Worm (Caenorhabditis elegans) whole organism, L1 larva: ENCODE data around the gene alg-4.
A peak's percentile ranks its signal among the peaks of the same experiment; 100 is the strongest.

Experiments
- C04F5.9 ChIP-seq: sonication (generic microtip); optimal IDR thresholded peaks from 2 replicates; lab custom pipeline; 2016; ENCODE audit warnings: missing genetic modification characterization, missing compliant biosample characterization
- C34B4.2 ChIP-seq: sonication (generic microtip); optimal IDR thresholded peaks from 2 replicates; lab custom pipeline; 2017; ENCODE audit warnings: mild to moderate bottlenecking, missing genetic modification characterization, missing compliant biosample characterization
- aha-1 ChIP-seq: fragments of 150-350 bp; optimal IDR thresholded peaks from 2 replicates; lab custom pipeline; 2014; ENCODE audit warnings: missing biosample characterization, missing genetic modification characterization
- aly-2 ChIP-seq: fragments of 150-350 bp; optimal IDR thresholded peaks from 2 replicates; lab custom pipeline; 2014; ENCODE audit warnings: missing biosample characterization, missing genetic modification characterization
- ama-1 ChIP-seq: fragments of 150-350 bp; optimal IDR thresholded peaks from 2 replicates; lab custom pipeline; 2014
- blmp-1 ChIP-seq: fragments of 150-350 bp; optimal IDR thresholded peaks from 2 replicates; lab custom pipeline; 2014; ENCODE audit warnings: missing biosample characterization, missing genetic modification characterization
- ceh-8 ChIP-seq: fragments of 200-800 bp; sonication (Bioruptor generic); optimal IDR thresholded peaks from 2 replicates; lab custom pipeline; 2018; ENCODE audit warnings: mild to moderate bottlenecking, missing genetic modification characterization, moderate library complexity, missing compliant biosample characterization
- ceh-82 ChIP-seq, 3 experiments: fragments of 150-350 bp in 1 of 3; sonication (generic microtip) in 2 of 3; optimal IDR thresholded peaks; 2 replicates each; lab custom pipeline; 2014 to 2017; ENCODE audit warnings: missing biosample characterization in 3 of 3, missing genetic modification characterization in 3 of 3
- ceh-88 ChIP-seq: fragments of 200-800 bp; sonication (Bioruptor generic); IDR thresholded peaks from 2 replicates; pipeline ENCODE4 v1.3.6; 2022; ENCODE audit warnings: missing genetic modification characterization, missing compliant biosample characterization
- dpl-1 ChIP-seq, 3 experiments: fragments of 150-350 bp in 2 of 3; sonication (generic microtip) in 1 of 3; optimal IDR thresholded peaks; 2 replicates each; lab custom pipeline; 2014 to 2017; ENCODE audit warnings: missing biosample characterization in 3 of 3, missing genetic modification characterization in 3 of 3, missing genetic modification reagents in 3 of 3
- dsc-1 ChIP-seq: sonication (generic microtip); optimal IDR thresholded peaks from 2 replicates; lab custom pipeline; 2016; ENCODE audit warnings: mild to moderate bottlenecking, missing genetic modification characterization, missing compliant biosample characterization
- efl-1 ChIP-seq, 4 experiments: fragments of 150-350 bp; optimal IDR thresholded peaks in 3 of 4; peaks in 1 of 4; 1 replicate in 1 of 4; 2 replicates in 3 of 4; lab custom pipeline; 2014; ENCODE audit warnings: missing biosample characterization in 2 of 4, missing genetic modification characterization in 2 of 4, missing genetic modification reagents in 2 of 4
- efl-3 ChIP-seq: fragments of 200-800 bp; sonication (Bioruptor generic); optimal IDR thresholded peaks from 2 replicates; lab custom pipeline; 2018; ENCODE audit warnings: mild to moderate bottlenecking, missing genetic modification characterization, missing compliant biosample characterization
- egl-13 ChIP-seq: sonication (generic microtip); optimal IDR thresholded peaks from 2 replicates; lab custom pipeline; 2016; ENCODE audit warnings: missing genotype, missing genetic modification reagents, missing genetic modification characterization, missing compliant biosample characterization
- elt-2 ChIP-seq: sonication (generic microtip); optimal IDR thresholded peaks from 2 replicates; lab custom pipeline; 2016; ENCODE audit warnings: missing genetic modification characterization, mild to moderate bottlenecking, inconsistent platforms, missing compliant biosample characterization, missing genetic modification reagents
- elt-3 ChIP-seq, 6 experiments: fragments of 150-350 bp in 1 of 6; sonication (generic microtip); optimal IDR thresholded peaks; 2 replicates each; lab custom pipeline; 2017 to 2018; ENCODE audit warnings: missing biosample characterization in 6 of 6, missing genetic modification characterization in 6 of 6, inconsistent platforms in 1 of 6
- fkh-10 ChIP-seq: sonication (generic microtip); optimal IDR thresholded peaks from 2 replicates; lab custom pipeline; 2017; ENCODE audit warnings: missing biosample characterization, missing genetic modification reagents, missing genetic modification characterization
- fkh-4 ChIP-seq: sonication (generic microtip); optimal IDR thresholded peaks from 2 replicates; lab custom pipeline; 2016; ENCODE audit warnings: missing compliant biosample characterization, missing genetic modification characterization, borderline replicate concordance
- hlh-4 ChIP-seq: sonication (generic microtip); optimal IDR thresholded peaks from 2 replicates; lab custom pipeline; 2016; ENCODE audit warnings: mild to moderate bottlenecking, missing genetic modification characterization, missing compliant biosample characterization
- hpl-2 ChIP-seq: fragments of 150-350 bp; optimal IDR thresholded peaks from 2 replicates; lab custom pipeline; 2014; ENCODE audit warnings: missing biosample characterization, missing genetic modification reagents, missing genetic modification characterization
- irx-1 ChIP-seq: sonication (generic microtip); optimal IDR thresholded peaks from 2 replicates; lab custom pipeline; 2016; ENCODE audit warnings: missing genetic modification characterization, missing compliant biosample characterization
- jun-1 ChIP-seq: fragments of 150-350 bp; optimal IDR thresholded peaks from 2 replicates; lab custom pipeline; 2014; ENCODE audit warnings: missing biosample characterization, missing genetic modification reagents, missing genetic modification characterization
- lin-14 ChIP-seq: fragments of 200-800 bp; sonication (Bioruptor generic); optimal IDR thresholded peaks from 2 replicates; lab custom pipeline; 2018; ENCODE audit warnings: mild to moderate bottlenecking, missing genetic modification characterization, moderate library complexity, missing compliant biosample characterization
- lin-35 ChIP-seq, 2 experiments: fragments of 150-350 bp; optimal IDR thresholded peaks; 2 replicates each; lab custom pipeline; 2014; ENCODE audit warnings: missing biosample characterization in 2 of 2, missing genetic modification characterization in 2 of 2, missing genetic modification reagents in 2 of 2
- lin-39 ChIP-seq: fragments of 150-350 bp; optimal IDR thresholded peaks from 2 replicates; lab custom pipeline; 2014; ENCODE audit warnings: missing biosample characterization, missing genetic modification reagents, missing genetic modification characterization
- lsy-2 ChIP-seq, 2 experiments: fragments of 150-350 bp; optimal IDR thresholded peaks; 2 replicates each; lab custom pipeline; 2014; ENCODE audit warnings: missing biosample characterization in 2 of 2, missing genetic modification characterization in 2 of 2
- mdl-1 ChIP-seq, 2 experiments: fragments of 150-350 bp; optimal IDR thresholded peaks; 2 replicates each; lab custom pipeline; 2014 to 2017; ENCODE audit warnings: missing biosample characterization in 2 of 2, missing genetic modification characterization in 2 of 2, inconsistent platforms in 1 of 2
- nhr-11 ChIP-seq: fragments of 150-350 bp; optimal IDR thresholded peaks from 2 replicates; lab custom pipeline; 2014; ENCODE audit warnings: missing biosample characterization, missing genetic modification characterization
- nhr-20 ChIP-seq: sonication (generic microtip); optimal IDR thresholded peaks from 2 replicates; lab custom pipeline; 2016; ENCODE audit warnings: mild to moderate bottlenecking, missing genetic modification characterization, missing compliant biosample characterization
- nhr-237 ChIP-seq: fragments of 150-350 bp; optimal IDR thresholded peaks from 2 replicates; lab custom pipeline; 2014; ENCODE audit warnings: missing biosample characterization, missing genetic modification characterization
- nhr-71 ChIP-seq: sonication (generic microtip); optimal IDR thresholded peaks from 2 replicates; lab custom pipeline; 2016; ENCODE audit warnings: mild to moderate bottlenecking, missing genetic modification characterization, moderate library complexity, missing compliant biosample characterization
- nhr-77 ChIP-seq: fragments of 150-350 bp; optimal IDR thresholded peaks from 2 replicates; lab custom pipeline; 2014; ENCODE audit warnings: missing biosample characterization, missing genetic modification characterization
- nhr-84 ChIP-seq: sonication (generic microtip); optimal IDR thresholded peaks from 2 replicates; lab custom pipeline; 2017; ENCODE audit warnings: missing biosample characterization, missing genetic modification characterization
- nhr-85 ChIP-seq: sonication (generic microtip); peaks from one replicate; lab custom pipeline; 2016; ENCODE audit warnings: missing genetic modification characterization, inconsistent platforms, missing compliant biosample characterization
- nhr-90 ChIP-seq: sonication (generic microtip); optimal IDR thresholded peaks from 2 replicates; lab custom pipeline; 2016; ENCODE audit warnings: mild to moderate bottlenecking, missing genetic modification characterization, missing compliant biosample characterization; ENCODE audit not compliant: poor library complexity
- pag-3 ChIP-seq: sonication (generic microtip); optimal IDR thresholded peaks from 2 replicates; lab custom pipeline; 2017; ENCODE audit warnings: missing genetic modification characterization, mild to moderate bottlenecking, missing compliant biosample characterization, antibody characterized with exemption, borderline replicate concordance; ENCODE audit not compliant: insufficient read depth
- skn-1 ChIP-seq: fragments of 150-350 bp; optimal IDR thresholded peaks from 2 replicates; lab custom pipeline; 2014; ENCODE audit warnings: missing biosample characterization, missing genetic modification characterization
- snpc-4 ChIP-seq: fragments of 150-350 bp; optimal IDR thresholded peaks from 2 replicates; lab custom pipeline; 2014; ENCODE audit warnings: missing biosample characterization, missing genetic modification characterization
- sptf-1 ChIP-seq: fragments of 150-350 bp; optimal IDR thresholded peaks from 2 replicates; lab custom pipeline; 2014; ENCODE audit warnings: missing biosample characterization, missing genetic modification characterization
- tlp-1 ChIP-seq: fragments of 150-350 bp; optimal IDR thresholded peaks from 2 replicates; lab custom pipeline; 2014; ENCODE audit warnings: missing biosample characterization, missing genetic modification characterization
- unc-130 ChIP-seq: fragments of 150-350 bp; optimal IDR thresholded peaks from 2 replicates; lab custom pipeline; 2017; ENCODE audit warnings: missing biosample characterization, missing genetic modification characterization, inconsistent platforms
- unc-30 ChIP-seq: sonication (generic microtip); optimal IDR thresholded peaks from 2 replicates; lab custom pipeline; 2017; ENCODE audit warnings: missing biosample characterization, missing genetic modification characterization
- unc-62 ChIP-seq: fragments of 150-350 bp; optimal IDR thresholded peaks from 2 replicates; lab custom pipeline; 2014; ENCODE audit warnings: missing biosample characterization, missing genetic modification reagents, missing genetic modification characterization
- unc-86 ChIP-seq: sonication (generic microtip); optimal IDR thresholded peaks from 2 replicates; lab custom pipeline; 2016; ENCODE audit warnings: missing genetic modification characterization, missing compliant biosample characterization
- zag-1 ChIP-seq: fragments of 150-350 bp; optimal IDR thresholded peaks from 2 replicates; lab custom pipeline; 2014; ENCODE audit warnings: missing biosample characterization, missing genetic modification characterization
- ztf-11 ChIP-seq, 2 experiments: sonication (generic microtip); optimal IDR thresholded peaks; 2 replicates each; lab custom pipeline; 2016 to 2017; ENCODE audit warnings: missing genetic modification characterization in 2 of 2, missing biosample characterization in 1 of 2, missing compliant biosample characterization in 1 of 2
- ztf-4 ChIP-seq: fragments of 150-350 bp; optimal IDR thresholded peaks from 2 replicates; lab custom pipeline; 2014; ENCODE audit warnings: missing biosample characterization, missing genetic modification characterization

alg-4 gene

DNA sequence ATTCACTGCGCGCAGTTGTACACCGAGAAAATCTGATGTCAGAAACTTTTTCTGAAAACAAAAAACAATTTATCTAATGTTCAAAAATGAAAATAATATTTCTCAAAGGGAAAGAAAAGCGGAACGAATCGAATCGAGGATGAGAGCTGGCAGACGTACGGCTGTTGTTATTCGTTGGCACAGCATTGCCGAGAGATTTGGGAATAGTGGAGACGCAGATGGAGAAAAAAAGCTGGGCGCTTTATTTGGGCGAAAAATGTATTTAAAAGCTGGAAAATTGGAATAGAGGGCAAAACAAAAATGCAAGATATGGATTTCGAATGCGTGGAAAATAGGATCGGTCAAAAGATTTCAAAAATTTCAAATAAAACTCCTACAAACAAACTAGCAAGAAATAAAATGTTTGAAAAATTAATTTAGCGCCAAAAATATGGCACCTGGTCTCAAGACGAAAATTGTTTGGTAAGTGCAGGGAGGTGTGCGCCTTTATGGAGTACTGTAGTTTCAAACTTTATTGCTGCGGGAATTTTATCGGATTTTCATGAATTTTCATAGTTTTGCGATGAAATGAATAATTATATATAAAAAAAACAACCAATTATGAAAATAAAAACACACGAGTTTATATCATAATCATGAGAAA, 32.0 kb downstream of the alg-4 start, which contains the start of gene gpdh-2:
TSS of gene gpdh-2 (minus strand) at position 51 of the 643 bp plus-strand sequence.
- TF ChIP-seq zag-1 (tag; lab: Kevin White, UChicago) (no peak), unc-130 (tag; lab: Kevin White, UChicago) (no peak), skn-1 (no peak), tlp-1 (tag; lab: Kevin White, UChicago) (no peak), sptf-1 (tag; lab: Kevin White, UChicago) (no peak), ztf-11 (tag; optimal IDR thresholded peaks at IDR 0.05; lab: Kevin White, UChicago) (no peak)

DNA sequence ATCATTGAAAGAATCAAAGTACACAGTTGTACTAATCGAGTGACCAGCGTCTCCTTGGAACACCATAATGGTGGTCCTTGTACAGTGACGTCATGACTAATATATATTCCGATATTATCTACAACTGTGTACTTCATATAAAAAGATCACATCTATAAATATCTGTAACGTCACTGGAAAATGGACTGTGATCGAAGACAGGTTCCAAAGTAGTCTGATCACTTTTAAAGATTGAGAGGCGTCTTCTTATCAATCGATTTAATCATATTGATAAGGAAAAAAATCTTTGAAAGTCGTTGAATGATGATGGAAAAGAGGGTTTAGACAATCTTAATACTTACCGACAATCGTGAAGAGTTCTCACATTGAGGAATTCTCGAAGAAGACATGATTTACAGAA, 33.2 kb downstream of the alg-4 start:
- TF ChIP-seq efl-1 (optimal IDR thresholded peaks at IDR 0.05; lab: Kevin White, UChicago) (no peak), efl-1 (GFP tag; optimal IDR thresholded peaks at IDR 0.05 in 1 of 2; lab: Kevin White, UChicago) (peak in 1 of 2 experiments; percentile 92), unc-62 (no peak), elt-3 (tag; optimal IDR thresholded peaks at IDR 0.05; lab: Kevin White, UChicago) (peak in 1 of 6 experiments; percentile 0), egl-13 (tag; lab: Kevin White, UChicago) (no peak), elt-2 (tag; lab: Kevin White, UChicago) (peak; percentile 46), nhr-71 (tag; lab: Kevin White, UChicago) (peak; percentile 14)

DNA sequence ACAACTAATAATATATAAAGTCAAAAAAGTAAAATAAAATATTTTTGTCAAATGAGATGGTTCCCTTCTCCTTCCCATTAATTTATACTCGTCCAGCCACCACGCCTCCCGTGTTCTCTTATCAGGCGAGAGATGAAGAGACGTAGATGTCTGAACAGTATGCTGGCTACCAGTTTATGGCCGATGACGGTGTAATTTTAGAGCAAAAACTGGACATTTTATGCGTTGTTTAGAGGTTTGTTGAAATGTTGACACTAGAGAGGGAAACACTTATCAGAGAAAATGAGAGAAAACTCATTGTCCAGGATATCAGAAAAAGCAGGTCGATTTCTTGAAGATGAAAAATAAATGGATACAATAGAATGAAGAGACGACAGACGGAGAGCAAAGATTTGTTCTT, 34.1 kb downstream of the alg-4 start:
- TF ChIP-seq pag-3 (no peak), nhr-77 (no peak), efl-3 (GFP tag; lab: Kevin White, UChicago) (no peak), fkh-4 (tag; lab: Kevin White, UChicago) (no peak), unc-30 (tag; lab: Kevin White, UChicago) (no peak), fkh-10 (GFP tag; lab: Kevin White, UChicago) (no peak), efl-1 (optimal IDR thresholded peaks at IDR 0.05; lab: Kevin White, UChicago) (no peak), efl-1 (GFP tag; optimal IDR thresholded peaks at IDR 0.05 in 1 of 2; lab: Kevin White, UChicago) (peak in 1 of 2 experiments; percentile 15), lin-14 (GFP tag; lab: Kevin White, UChicago) (peak; percentile 19), ceh-82 (tag; optimal IDR thresholded peaks at IDR 0.05; lab: Kevin White, UChicago) (no peak), blmp-1 (tag; lab: Kevin White, UChicago) (peak; percentile 3), C04F5.9 (tag; lab: Kevin White, UChicago) (no peak), zag-1 (tag; lab: Kevin White, UChicago) (no peak), nhr-90 (tag; lab: Kevin White, UChicago) (peak; percentile 36), dpl-1 (GFP tag; optimal IDR thresholded peaks at IDR 0.05; lab: Kevin White, UChicago) (no peak), snpc-4 (tag; lab: Kevin White, UChicago) (no peak), jun-1 (no peak), hpl-2 (GFP tag; lab: Kevin White, UChicago) (no peak), nhr-11 (tag; lab: Kevin White, UChicago) (no peak), aly-2 (tag; lab: Kevin White, UChicago) (no peak), mdl-1 (tag; optimal IDR thresholded peaks at IDR 0.05; lab: Kevin White, UChicago) (no peak), ceh-88 (no peak), nhr-84 (tag; lab: Kevin White, UChicago) (no peak), C34B4.2 (tag; lab: Kevin White, UChicago) (no peak), elt-3 (tag; optimal IDR thresholded peaks at IDR 0.05; lab: Kevin White, UChicago) (no peak), unc-86 (no peak), lin-39 (tag; lab: Kevin White, UChicago) (no peak), dsc-1 (tag; lab: Kevin White, UChicago) (no peak), ama-1 (lab: Kevin White, UChicago) (no peak), nhr-237 (tag; lab: Kevin White, UChicago) (no peak), ztf-4 (tag; lab: Kevin White, UChicago) (no peak), nhr-85 (tag; lab: Kevin White, UChicago) (peak; percentile 45), ceh-8 (GFP tag; lab: Kevin White, UChicago) (no peak), elt-2 (tag; lab: Kevin White, UChicago) (no peak), lsy-2 (tag; optimal IDR thresholded peaks at IDR 0.05; lab: Kevin White, UChicago) (peak in 1 of 2 experiments; percentile 13), nhr-20 (no peak), lin-35 (GFP tag; optimal IDR thresholded peaks at IDR 0.05; lab: Kevin White, UChicago) (no peak), hlh-4 (tag; lab: Kevin White, UChicago) (no peak), sptf-1 (tag; lab: Kevin White, UChicago) (no peak), aha-1 (no peak), irx-1 (no peak)
